Worm (Caenorhabditis elegans): ENCODE measurements around the gene ZK250.14.

ce11 chrII:1917862-1918261, 27.1 kb downstream of the ZK250.14 start, which contains the start of gene bath-4:
- TF ChIP-seq unc-62 (GFP tag; optimal IDR thresholded peaks at IDR 0.05) = no peak
- no peak for TF ChIP-seq lsy-2 (tag; optimal IDR thresholded peaks at IDR 0.05)
- TF ChIP-seq mab-5 (tag; optimal IDR thresholded peaks at IDR 0.05) = no peak
- TF ChIP-seq unc-120 (tag; optimal IDR thresholded peaks at IDR 0.05; ENCODE audit: poor library complexity, severe bottlenecking) = no peak
- no peak for TF ChIP-seq ztf-11 (tag; optimal IDR thresholded peaks at IDR 0.05)
- TF ChIP-seq unc-39 (tag; optimal IDR thresholded peaks at IDR 0.05) = no peak
- no peak for TF ChIP-seq pha-4 (tag; optimal IDR thresholded peaks at IDR 0.05)

Data from whole organism, mixed stage, embryonic.